Worm (Caenorhabditis elegans) whole organism, late embryonic: ENCODE measurements around the gene lnkn-1.

Source experiments
- C38D4.7 ChIP-seq: fragments of 200-800 bp; sonication (Bioruptor generic); optimal IDR thresholded peaks from 2 replicates; lab custom pipeline; 2018; ENCODE audit warnings: mild to moderate bottlenecking, missing genetic modification characterization, moderate library complexity, missing compliant biosample characterization
- F13H6.1 ChIP-seq: sonication (generic microtip); optimal IDR thresholded peaks from 2 replicates; lab custom pipeline; 2016; ENCODE audit warnings: missing genetic modification characterization, missing compliant biosample characterization
- K09A11.1 ChIP-seq: sonication (generic microtip); optimal IDR thresholded peaks from 2 replicates; lab custom pipeline; 2017; ENCODE audit warnings: antibody characterized with exemption, mild to moderate bottlenecking, missing genetic modification characterization, missing compliant biosample characterization; ENCODE audit not compliant: insufficient read depth
- ceh-19 ChIP-seq: fragments of 200-800 bp; sonication (Bioruptor generic); optimal IDR thresholded peaks from 2 replicates; lab custom pipeline; 2018; ENCODE audit warnings: mild to moderate bottlenecking, missing genetic modification characterization, missing compliant biosample characterization
- ceh-22 ChIP-seq: sonication (generic microtip); optimal IDR thresholded peaks from 2 replicates; lab custom pipeline; 2017; ENCODE audit warnings: missing biosample characterization, missing genetic modification characterization
- ceh-31 ChIP-seq: sonication (generic microtip); optimal IDR thresholded peaks from 2 replicates; lab custom pipeline; 2016; ENCODE audit warnings: missing genetic modification characterization, missing compliant biosample characterization
- ceh-34 ChIP-seq: sonication (generic microtip); optimal IDR thresholded peaks from 2 replicates; lab custom pipeline; 2016; ENCODE audit warnings: mild to moderate bottlenecking, missing genetic modification characterization, missing compliant biosample characterization
- ceh-45 ChIP-seq: fragments of 200-800 bp; sonication (Bioruptor generic); IDR thresholded peaks from 2 replicates; pipeline ENCODE4 v1.3.6; 2022; ENCODE audit warnings: missing genetic modification reagents, missing genetic modification characterization, missing compliant biosample characterization
- ceh-48 ChIP-seq: sonication (generic microtip); optimal IDR thresholded peaks from 2 replicates; lab custom pipeline; 2016; ENCODE audit warnings: missing genetic modification characterization, inconsistent platforms, missing compliant biosample characterization
- ceh-9 ChIP-seq: sonication (generic microtip); optimal IDR thresholded peaks from 2 replicates; lab custom pipeline; 2016; ENCODE audit warnings: mild to moderate bottlenecking, missing genetic modification characterization, inconsistent platforms, missing compliant biosample characterization
- dve-1 ChIP-seq: sonication (generic microtip); optimal IDR thresholded peaks from 2 replicates; lab custom pipeline; 2017; ENCODE audit warnings: antibody characterized with exemption, mild to moderate bottlenecking, missing genetic modification characterization, missing compliant biosample characterization
- elt-2 ChIP-seq: sonication (generic microtip); optimal IDR thresholded peaks from 2 replicates; lab custom pipeline; 2016; ENCODE audit warnings: missing genetic modification reagents, missing genetic modification characterization, missing compliant biosample characterization
- fkh-10 ChIP-seq: fragments of 150-350 bp; optimal IDR thresholded peaks from 2 replicates; lab custom pipeline; 2014; ENCODE audit warnings: missing biosample characterization, missing genetic modification reagents, missing genetic modification characterization
- gmeb-2 ChIP-seq: sonication (generic microtip); optimal IDR thresholded peaks from 2 replicates; lab custom pipeline; 2016; ENCODE audit warnings: missing genetic modification characterization, inconsistent platforms, missing compliant biosample characterization
- hlh-30 ChIP-seq: sonication (generic microtip); optimal IDR thresholded peaks from 2 replicates; lab custom pipeline; 2017; ENCODE audit warnings: antibody characterized with exemption, missing genetic modification characterization, missing compliant biosample characterization; ENCODE audit not compliant: insufficient read depth
- lim-6 ChIP-seq: sonication (generic microtip); optimal IDR thresholded peaks from 2 replicates; lab custom pipeline; 2016; ENCODE audit warnings: missing genetic modification characterization, missing compliant biosample characterization
- madf-2 ChIP-seq: sonication (generic microtip); optimal IDR thresholded peaks from 2 replicates; lab custom pipeline; 2017; ENCODE audit warnings: missing genetic modification characterization, missing compliant biosample characterization
- nfya-1 ChIP-seq: sonication (generic microtip); optimal IDR thresholded peaks from 2 replicates; lab custom pipeline; 2017; ENCODE audit warnings: missing genetic modification characterization, mild to moderate bottlenecking, missing compliant biosample characterization, antibody characterized with exemption, moderate library complexity
- nhr-11 ChIP-seq: fragments of 150-350 bp; optimal IDR thresholded peaks from 2 replicates; lab custom pipeline; 2014; ENCODE audit warnings: missing biosample characterization, missing genetic modification characterization
- nhr-232 ChIP-seq: sonication (generic microtip); optimal IDR thresholded peaks from 2 replicates; lab custom pipeline; 2016; ENCODE audit warnings: missing genetic modification characterization, missing compliant biosample characterization
- npax-4 ChIP-seq: sonication (generic microtip); optimal IDR thresholded peaks from 2 replicates; lab custom pipeline; 2016; ENCODE audit warnings: missing genetic modification characterization, missing compliant biosample characterization
- odd-2 ChIP-seq: sonication (generic microtip); optimal IDR thresholded peaks from 2 replicates; lab custom pipeline; 2017; ENCODE audit warnings: antibody characterized with exemption, mild to moderate bottlenecking, missing genetic modification characterization, missing compliant biosample characterization
- pax-1 ChIP-seq: fragments of 150-350 bp; optimal IDR thresholded peaks from 2 replicates; lab custom pipeline; 2014; ENCODE audit warnings: missing biosample characterization, missing genetic modification characterization
- pha-4 ChIP-seq: fragments of 150-350 bp; optimal IDR thresholded peaks from 2 replicates; lab custom pipeline; 2018; ENCODE audit warnings: missing biosample characterization, missing genetic modification reagents, missing genetic modification characterization
- pqm-1 ChIP-seq: sonication (generic microtip); optimal IDR thresholded peaks from 2 replicates; lab custom pipeline; 2016; ENCODE audit warnings: missing genetic modification characterization, missing compliant biosample characterization
- rnt-1 ChIP-seq: sonication (generic microtip); optimal IDR thresholded peaks from 2 replicates; lab custom pipeline; 2016; ENCODE audit warnings: missing genetic modification characterization, missing compliant biosample characterization
- sdc-2 ChIP-seq: sonication (generic microtip); optimal IDR thresholded peaks from 2 replicates; lab custom pipeline; 2016; ENCODE audit warnings: missing genotype, missing genetic modification characterization, missing compliant biosample characterization
- syd-9 ChIP-seq: sonication (generic microtip); optimal IDR thresholded peaks from 2 replicates; lab custom pipeline; 2016; ENCODE audit warnings: mild to moderate bottlenecking, missing genetic modification characterization, moderate library complexity, missing compliant biosample characterization
- tbx-2 ChIP-seq: sonication (generic microtip); optimal IDR thresholded peaks from 2 replicates; lab custom pipeline; 2016; ENCODE audit warnings: missing genetic modification characterization, missing compliant biosample characterization
- tbx-7 ChIP-seq: sonication (generic microtip); optimal IDR thresholded peaks from 2 replicates; lab custom pipeline; 2016; ENCODE audit warnings: missing genotype, missing genetic modification characterization, missing compliant biosample characterization
- unc-3 ChIP-seq, 2 experiments: fragments of 200-800 bp in 1 of 2; sonication (Bioruptor generic) in 1 of 2; sonication (generic microtip) in 1 of 2; conservative IDR thresholded peaks in 1 of 2; optimal IDR thresholded peaks in 1 of 2; 2 replicates each; pipeline versions ENCODE4 v1.3.6 to Lab custom; 2016 to 2022; ENCODE audit warnings: missing compliant biosample characterization in 2 of 2, missing genetic modification characterization in 2 of 2, missing genetic modification reagents in 1 of 2
- unc-42 ChIP-seq: sonication (generic microtip); optimal IDR thresholded peaks from 2 replicates; lab custom pipeline; 2016; ENCODE audit warnings: missing genotype, missing genetic modification characterization, missing compliant biosample characterization
- unc-55 ChIP-seq: sonication (generic microtip); optimal IDR thresholded peaks from 2 replicates; lab custom pipeline; 2017; ENCODE audit warnings: missing biosample characterization, missing genetic modification reagents, missing genetic modification characterization
- unc-86 ChIP-seq: sonication (generic microtip); optimal IDR thresholded peaks from 2 replicates; lab custom pipeline; 2016; ENCODE audit warnings: missing genetic modification characterization, missing compliant biosample characterization

The lnkn-1 gene

DNA sequence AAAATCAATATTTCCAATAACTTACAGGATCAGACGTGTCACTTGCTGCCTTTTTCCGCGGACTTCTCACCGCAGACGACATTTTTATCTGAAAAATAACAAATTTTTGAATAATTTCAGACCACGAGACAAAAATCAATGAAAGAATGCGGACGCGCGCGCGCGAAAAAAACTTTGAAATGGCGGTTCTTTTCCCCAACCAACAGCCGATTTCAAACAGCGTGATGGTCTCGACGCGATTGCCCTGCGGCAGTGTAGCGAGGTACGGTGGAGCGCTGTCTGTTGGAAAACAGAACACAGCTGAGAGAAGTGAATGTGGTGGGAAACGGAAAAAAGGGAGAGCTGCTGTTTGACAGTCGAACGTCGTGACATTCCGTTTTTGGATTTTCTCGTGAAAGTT, 14.0 kb downstream of the lnkn-1 start, which contains the start of gene lin-9 (continued):
- TF ChIP-seq tbx-2 (tag; lab: Kevin White, UChicago) (peak; percentile 69), ceh-19 (GFP tag; lab: Kevin White, UChicago) (no peak), nhr-11 (tag; lab: Kevin White, UChicago) (no peak), pha-4 (tag; lab: Kevin White, UChicago) (no peak), rnt-1 (tag; lab: Kevin White, UChicago) (peak; percentile 63), ceh-22 (tag; lab: Kevin White, UChicago) (no peak), sdc-2 (tag; lab: Kevin White, UChicago) (peak; percentile 39), C38D4.7 (GFP tag; lab: Kevin White, UChicago) (no peak), pqm-1 (tag; lab: Kevin White, UChicago) (peak; percentile 29), ceh-48 (tag; lab: Kevin White, UChicago) (peak; percentile 58), syd-9 (tag; lab: Kevin White, UChicago) (no peak), dve-1 (tag; lab: Kevin White, UChicago) (peak; percentile 49), gmeb-2 (tag; lab: Kevin White, UChicago) (no peak), ceh-45 (GFP tag; lab: Robert Waterston, UW) (no peak)

DNA sequence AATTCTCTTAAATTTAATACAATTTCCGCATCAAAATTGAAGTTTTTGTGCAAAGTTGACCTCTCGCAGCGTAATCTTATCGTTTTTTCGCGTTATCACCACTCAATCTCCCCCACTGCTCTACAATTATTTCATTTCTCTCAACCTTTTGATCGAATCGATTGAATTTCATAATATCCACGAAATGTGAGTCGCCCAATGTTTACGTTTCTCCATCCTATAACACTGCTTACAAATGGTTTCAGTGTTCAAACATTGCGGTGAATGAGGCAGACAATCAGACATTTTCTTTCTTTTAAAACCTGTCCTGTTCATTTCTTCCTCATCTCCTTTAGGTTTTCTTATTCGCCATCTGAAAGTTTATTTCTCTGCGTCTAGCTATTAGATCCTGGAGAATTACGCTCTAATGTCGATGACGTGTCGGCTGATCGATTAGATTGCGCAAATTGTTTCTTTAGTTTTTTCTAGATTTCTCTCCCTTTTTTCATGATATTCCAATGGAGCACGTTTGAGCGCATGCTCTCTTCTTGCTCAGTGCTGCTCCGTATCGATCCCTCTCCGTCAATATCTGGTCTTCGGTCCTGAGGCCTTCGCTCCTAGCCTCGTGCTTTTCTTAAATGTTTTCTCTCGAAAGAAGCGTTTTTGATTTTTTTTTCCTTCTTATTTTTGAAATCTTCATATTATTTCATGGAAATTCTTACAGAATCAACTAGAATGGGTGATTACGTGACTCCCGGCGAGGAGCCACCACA, 15.1 kb downstream of the lnkn-1 start, which contains the start of gene unc-32:
Gene unc-32, plus strand, starts transcription at position 702 of the 752 bp plus-strand sequence.
- no peak for TF ChIP-seq tbx-7 (tag; lab: Kevin White, UChicago)
- peak; percentile 94 for TF ChIP-seq ceh-48 (tag; lab: Kevin White, UChicago)
- no peak for TF ChIP-seq nhr-11 (tag; lab: Kevin White, UChicago)
- peak; percentile 48 for TF ChIP-seq tbx-2 (tag; lab: Kevin White, UChicago)
- no peak for TF ChIP-seq ceh-19 (GFP tag; lab: Kevin White, UChicago)
- no peak for TF ChIP-seq rnt-1 (tag; lab: Kevin White, UChicago)
- no peak for TF ChIP-seq lim-6 (tag; lab: Kevin White, UChicago)
- TF ChIP-seq K09A11.1 (tag; lab: Kevin White, UChicago): no peak
- no peak for TF ChIP-seq npax-4 (tag; lab: Kevin White, UChicago)
- no peak for TF ChIP-seq nhr-232 (tag; lab: Kevin White, UChicago)
- TF ChIP-seq ceh-9 (tag; lab: Kevin White, UChicago): no peak
- no peak for TF ChIP-seq C38D4.7 (GFP tag; lab: Kevin White, UChicago)
- peak; percentile 31 for TF ChIP-seq elt-2 (tag; lab: Kevin White, UChicago)
- TF ChIP-seq madf-2 (tag; lab: Kevin White, UChicago): no peak
- TF ChIP-seq unc-55: peak; percentile 0
- TF ChIP-seq unc-86: no peak
- no peak for TF ChIP-seq fkh-10
- peak; percentile 62 for TF ChIP-seq unc-42 (tag; lab: Kevin White, UChicago)
- TF ChIP-seq ceh-31 (tag; lab: Kevin White, UChicago): peak; percentile 65
- TF ChIP-seq nfya-1 (tag; lab: Kevin White, UChicago): peak; percentile 42
- no peak for TF ChIP-seq odd-2 (tag; lab: Kevin White, UChicago)

DNA sequence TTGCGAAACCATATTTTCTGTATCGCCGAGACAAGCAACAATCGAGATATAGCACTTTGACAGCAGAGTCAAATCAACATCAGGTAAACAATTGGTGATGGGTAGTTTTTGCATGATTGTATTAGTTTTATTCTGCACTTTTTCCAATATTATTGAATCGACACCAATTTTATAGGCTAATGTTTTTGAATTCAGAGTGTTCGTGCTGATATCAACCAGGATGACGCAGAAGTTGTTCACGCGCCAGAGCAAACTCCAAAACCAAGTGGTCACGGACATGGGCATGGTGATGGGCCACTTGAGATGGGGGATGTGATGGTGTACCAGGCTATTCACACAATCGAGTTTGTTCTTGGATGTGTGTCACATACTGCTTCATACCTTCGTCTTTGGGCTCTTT, 20.1 kb downstream of the lnkn-1 start:
- no peak for TF ChIP-seq ceh-48 (tag; lab: Kevin White, UChicago)
- TF ChIP-seq C38D4.7 (GFP tag; lab: Kevin White, UChicago): no peak
- TF ChIP-seq tbx-2 (tag; lab: Kevin White, UChicago): no peak
- TF ChIP-seq unc-3 (GFP tag; conservative IDR thresholded peaks at IDR 0.05; lab: Robert Waterston, UW): no peak
- TF ChIP-seq unc-3 (tag; optimal IDR thresholded peaks at IDR 0.05; lab: Kevin White, UChicago): no peak
- no peak for TF ChIP-seq fkh-10
- TF ChIP-seq syd-9 (tag; lab: Kevin White, UChicago): no peak
- TF ChIP-seq ceh-34 (tag; lab: Kevin White, UChicago): no peak
- TF ChIP-seq lim-6 (tag; lab: Kevin White, UChicago): no peak
- TF ChIP-seq gmeb-2 (tag; lab: Kevin White, UChicago): no peak
- no peak for TF ChIP-seq ceh-45 (GFP tag; lab: Robert Waterston, UW)
- TF ChIP-seq ceh-19 (GFP tag; lab: Kevin White, UChicago): no peak
- TF ChIP-seq tbx-7 (tag; lab: Kevin White, UChicago): no peak
- TF ChIP-seq hlh-30 (tag; lab: Kevin White, UChicago): no peak
- TF ChIP-seq sdc-2 (tag; lab: Kevin White, UChicago): no peak
- no peak for TF ChIP-seq pax-1 (tag; lab: Kevin White, UChicago)
- no peak for TF ChIP-seq F13H6.1 (tag; lab: Kevin White, UChicago)
- TF ChIP-seq, all 69 proteins: peak for 0
